Worm (Caenorhabditis elegans): ENCODE data around the gene M01B2.12.

DNA sequence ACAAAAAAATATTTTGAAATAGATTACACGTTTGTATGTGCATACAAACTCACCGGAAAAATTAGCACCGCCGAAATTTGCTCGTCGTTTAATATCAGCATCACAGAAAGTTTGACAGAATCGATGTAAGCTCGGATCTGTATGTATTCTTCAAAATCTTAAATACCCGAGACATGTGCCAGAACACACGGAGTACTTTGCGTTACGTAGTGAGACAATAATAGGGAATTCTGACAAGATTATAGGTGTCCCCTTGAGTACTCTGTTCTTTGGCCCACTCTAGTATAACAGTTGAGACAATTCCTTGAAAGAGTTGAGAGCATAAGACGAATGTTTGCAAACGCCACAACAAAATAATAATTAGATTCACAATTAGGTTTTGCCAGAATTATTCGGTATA, 39.6 kb upstream of the M01B2.12 start, which contains the start of gene srx-48:
- TF ChIP-seq jun-1 (tag; optimal IDR thresholded peaks at IDR 0.05) (no peak), fos-1 (tag; optimal IDR thresholded peaks at IDR 0.05) (no peak), lsy-2 (tag; optimal IDR thresholded peaks at IDR 0.05) (no peak), snpc-4 (tag; optimal IDR thresholded peaks at IDR 0.05) (no peak), hlh-17 (GFP tag; optimal IDR thresholded peaks at IDR 0.05; ENCODE audit: borderline replicate concordance) (no peak), ama-1 (optimal IDR thresholded peaks at IDR 0.05) (no peak), lin-39 (tag; optimal IDR thresholded peaks at IDR 0.05) (no peak), efl-1 (optimal IDR thresholded peaks at IDR 0.05) (no peak), efl-1 (GFP tag; optimal IDR thresholded peaks at IDR 0.05 in 1 of 2) (no peak), alr-1 (tag; optimal IDR thresholded peaks at IDR 0.05; ENCODE audit: borderline replicate concordance) (no peak), lin-35 (GFP tag; optimal IDR thresholded peaks at IDR 0.05) (no peak), fkh-10 (GFP tag; optimal IDR thresholded peaks at IDR 0.05) (no peak), nhr-19 (GFP tag; conservative IDR thresholded peaks at IDR 0.05) (no peak), nhr-237 (tag; optimal IDR thresholded peaks at IDR 0.05) (no peak), lir-3 (tag; optimal IDR thresholded peaks at IDR 0.05; ENCODE audit: poor library complexity) (no peak)
